Worm (Caenorhabditis elegans): ENCODE results near the gene R02E12.5.

R02E12.5 gene

ce11 chrX:4010383-4010782 is 13.2 kb downstream of the R02E12.5 start:
- peak; percentile 65 for TF ChIP-seq ces-1 (GFP tag; optimal IDR thresholded peaks at IDR 0.05)
- peak; percentile 35 for TF ChIP-seq cnd-1 (tag; optimal IDR thresholded peaks at IDR 0.05)
- TF ChIP-seq elt-3 (tag; optimal IDR thresholded peaks at IDR 0.05): no peak
- no peak for TF ChIP-seq blmp-1 (tag; optimal IDR thresholded peaks at IDR 0.05)
- TF ChIP-seq hlh-1 (tag; optimal IDR thresholded peaks at IDR 0.05): peak; percentile 54
- no peak for TF ChIP-seq tbx-8 (GFP tag; optimal IDR thresholded peaks at IDR 0.05)
- peak; percentile 27 for TF ChIP-seq ceh-39 (tag; optimal IDR thresholded peaks at IDR 0.05)
- no peak for TF ChIP-seq mab-5 (tag; optimal IDR thresholded peaks at IDR 0.05)
- peak; percentile 73 for TF ChIP-seq nhr-2 (tag; optimal IDR thresholded peaks at IDR 0.05)
- TF ChIP-seq flh-1 (GFP tag; optimal IDR thresholded peaks at IDR 0.05): no peak
- no peak for TF ChIP-seq nhr-28 (tag; optimal IDR thresholded peaks at IDR 0.05)
- peak; percentile 46 for TF ChIP-seq lin-32 (GFP tag; optimal IDR thresholded peaks at IDR 0.05)

ce11 chrX:4011919-4012318 is 14.8 kb downstream of the R02E12.5 start, which contains the start of gene mop-25.1:
mop-25.1 (plus strand) TSS chrX:4012219.
- TF ChIP-seq ham-2 (GFP tag; optimal IDR thresholded peaks at IDR 0.05) (no peak), ceh-39 (tag; optimal IDR thresholded peaks at IDR 0.05) (no peak), nhr-237 (tag; optimal IDR thresholded peaks at IDR 0.05) (no peak), nhr-76 (tag; optimal IDR thresholded peaks at IDR 0.05) (no peak), elt-1 (tag; optimal IDR thresholded peaks at IDR 0.05; ENCODE audit: borderline replicate concordance, insufficient read depth) (no peak), elt-3 (tag; optimal IDR thresholded peaks at IDR 0.05) (no peak), sptf-1 (tag; optimal IDR thresholded peaks at IDR 0.05) (no peak), ceh-43 (GFP tag; optimal IDR thresholded peaks at IDR 0.05) (no peak), lin-32 (GFP tag; optimal IDR thresholded peaks at IDR 0.05) (no peak)

ce11 chrX:4016113-4016512 is 19.0 kb downstream of the R02E12.5 start, which contains the start of gene hrg-1:
hrg-1 (minus strand) TSS chrX:4016221.
- peak; percentile 27 for TF ChIP-seq pha-4 (tag; optimal IDR thresholded peaks at IDR 0.05)
- TF ChIP-seq snpc-4 (tag; optimal IDR thresholded peaks at IDR 0.05): no peak
- peak; percentile 13 for TF ChIP-seq drap-1 (GFP tag; optimal IDR thresholded peaks at IDR 0.05)
- peak; percentile 2 for TF ChIP-seq blmp-1 (tag; optimal IDR thresholded peaks at IDR 0.05)
- TF ChIP-seq unc-120 (tag; optimal IDR thresholded peaks at IDR 0.05; ENCODE audit: poor library complexity, severe bottlenecking): peak; percentile 35

- TF ChIP-seq nhr-12 (tag; optimal IDR thresholded peaks at IDR 0.05): no peak
- no peak for TF ChIP-seq sptf-1 (tag; optimal IDR thresholded peaks at IDR 0.05)
- no peak for TF ChIP-seq ceh-83 (GFP tag; optimal IDR thresholded peaks at IDR 0.05)
- no peak for TF ChIP-seq flh-1 (GFP tag; optimal IDR thresholded peaks at IDR 0.05)
- TF ChIP-seq unc-120 (tag; optimal IDR thresholded peaks at IDR 0.05; ENCODE audit: poor library complexity, severe bottlenecking): no peak
- TF ChIP-seq lin-13 (tag; optimal IDR thresholded peaks at IDR 0.05): no peak
- no peak for TF ChIP-seq hlh-1 (tag; optimal IDR thresholded peaks at IDR 0.05)
- no peak for TF ChIP-seq sem-2 (GFP tag; optimal IDR thresholded peaks at IDR 0.05)
- no peak for TF ChIP-seq zip-8 (tag; optimal IDR thresholded peaks at IDR 0.05)
- TF ChIP-seq mab-5 (tag; optimal IDR thresholded peaks at IDR 0.05): no peak
- TF ChIP-seq unc-62 (GFP tag; optimal IDR thresholded peaks at IDR 0.05): no peak
- no peak for TF ChIP-seq nhr-2 (tag; optimal IDR thresholded peaks at IDR 0.05)
- no peak for TF ChIP-seq drap-1 (GFP tag; optimal IDR thresholded peaks at IDR 0.05)
- no peak for TF ChIP-seq ces-1 (GFP tag; optimal IDR thresholded peaks at IDR 0.05)
- TF ChIP-seq cnd-1 (tag; optimal IDR thresholded peaks at IDR 0.05): no peak
- no peak for TF ChIP-seq M03D4.4 (tag; optimal IDR thresholded peaks at IDR 0.05)
Measured at ce11 chrX:4017576-4018309, 20.6 kb downstream of the R02E12.5 start.

- TF ChIP-seq hlh-1 (tag; optimal IDR thresholded peaks at IDR 0.05) (no peak), pha-4 (tag; optimal IDR thresholded peaks at IDR 0.05) (no peak), ceh-83 (GFP tag; optimal IDR thresholded peaks at IDR 0.05) (no peak), ceh-39 (tag; optimal IDR thresholded peaks at IDR 0.05) (no peak), mab-5 (tag; optimal IDR thresholded peaks at IDR 0.05) (no peak), lsy-2 (tag; optimal IDR thresholded peaks at IDR 0.05) (no peak), unc-62 (GFP tag; optimal IDR thresholded peaks at IDR 0.05) (no peak), elt-1 (tag; optimal IDR thresholded peaks at IDR 0.05; ENCODE audit: borderline replicate concordance, insufficient read depth) (no peak), ceh-43 (GFP tag; optimal IDR thresholded peaks at IDR 0.05) (no peak), blmp-1 (tag; optimal IDR thresholded peaks at IDR 0.05) (no peak), sptf-1 (tag; optimal IDR thresholded peaks at IDR 0.05) (no peak), unc-120 (tag; optimal IDR thresholded peaks at IDR 0.05; ENCODE audit: poor library complexity, severe bottlenecking) (no peak), M03D4.4 (tag; optimal IDR thresholded peaks at IDR 0.05) (no peak), ham-2 (GFP tag; optimal IDR thresholded peaks at IDR 0.05) (no peak), drap-1 (GFP tag; optimal IDR thresholded peaks at IDR 0.05) (no peak), nhr-12 (tag; optimal IDR thresholded peaks at IDR 0.05) (no peak), unc-39 (tag; optimal IDR thresholded peaks at IDR 0.05) (no peak), tbx-8 (GFP tag; optimal IDR thresholded peaks at IDR 0.05) (no peak), nhr-76 (tag; optimal IDR thresholded peaks at IDR 0.05) (no peak), mls-2 (tag; optimal IDR thresholded peaks at IDR 0.05) (no peak)
Measured at ce11 chrX:4018566-4019182, 21.5 kb downstream of the R02E12.5 start.

Measured in whole organism, mixed stage, embryonic.